Worm (Caenorhabditis elegans): Measurements from ENCODE around the gene K03H9.3.

- TF ChIP-seq lin-39 (tag; optimal IDR thresholded peaks at IDR 0.05), result no peak
- TF ChIP-seq ceh-82 (tag; optimal IDR thresholded peaks at IDR 0.05), result no peak
- TF ChIP-seq egl-5 (tag; optimal IDR thresholded peaks at IDR 0.05), result no peak
- TF ChIP-seq fos-1 (tag; optimal IDR thresholded peaks at IDR 0.05), result no peak
- no peak for TF ChIP-seq zag-1 (tag; optimal IDR thresholded peaks at IDR 0.05)
- no peak for TF ChIP-seq nhr-23 (tag; optimal IDR thresholded peaks at IDR 0.05)
- TF ChIP-seq fkh-10 (GFP tag; optimal IDR thresholded peaks at IDR 0.05), result no peak
- TF ChIP-seq nhr-76 (tag; optimal IDR thresholded peaks at IDR 0.05), result no peak
- no peak for TF ChIP-seq nhr-11 (tag; optimal IDR thresholded peaks at IDR 0.05)
- TF ChIP-seq hmg-11 (tag; optimal IDR thresholded peaks at IDR 0.05), result no peak
- TF ChIP-seq mdl-1 (tag; optimal IDR thresholded peaks at IDR 0.05), result no peak
- TF ChIP-seq unc-39 (tag; optimal IDR thresholded peaks at IDR 0.05), result no peak
These were observed 4.9 kb upstream of the K03H9.3 start for ce11 chrII:6417999-6418398.
